Fruit fly (Drosophila melanogaster) whole organism, pupa: ENCODE data around the gene Tis11.
A peak's percentile ranks its signal among the peaks of the same experiment; 100 is the strongest.

Experiments
- CG10348 ChIP-seq: fragments of 200-800 bp; sonication (Bioruptor generic); IDR thresholded peaks from 2 replicates; pipeline ENCODE4 v1.3.6; 2022; ENCODE audit warnings: missing biosample characterization, missing genetic modification characterization
- CG12605 ChIP-seq: fragments of 200-800 bp; sonication (Bioruptor generic); IDR thresholded peaks from 2 replicates; pipeline ENCODE4 v1.3.6; 2022; ENCODE audit warnings: missing biosample characterization, missing genetic modification characterization
- CG13204 ChIP-seq: fragments of 200-800 bp; sonication (Bioruptor generic); optimal IDR thresholded peaks from 2 replicates; lab custom pipeline; 2018; ENCODE audit warnings: missing biosample characterization, mild to moderate bottlenecking, missing genetic modification characterization, moderate library complexity
- CG14655 ChIP-seq: fragments of 200-800 bp; sonication (Bioruptor generic); optimal IDR thresholded peaks from 3 replicates; lab custom pipeline; 2017; ENCODE audit warnings: mild to moderate bottlenecking, missing biosample characterization, missing genetic modification reagents, missing genetic modification characterization
- CG15710 ChIP-seq: fragments of 200-800 bp; sonication (Bioruptor generic); optimal IDR thresholded peaks from 2 replicates; lab custom pipeline; 2018; ENCODE audit warnings: missing biosample characterization, mild to moderate bottlenecking, missing genetic modification characterization, moderate library complexity
- CG17806 ChIP-seq: fragments of 200-800 bp; sonication (Bioruptor generic); optimal IDR thresholded peaks from 2 replicates; lab custom pipeline; 2018; ENCODE audit warnings: missing biosample characterization, mild to moderate bottlenecking, missing genetic modification characterization, moderate library complexity
- CG32121 ChIP-seq: fragments of 200-800 bp; sonication (Bioruptor generic); IDR thresholded peaks from 2 replicates; pipeline ENCODE4 v1.3.6; 2022; ENCODE audit warnings: missing biosample characterization, missing genetic modification characterization
- CG34367 ChIP-seq: fragments of 200-800 bp; sonication (Bioruptor generic); optimal IDR thresholded peaks from 2 replicates; lab custom pipeline; 2018; ENCODE audit warnings: missing biosample characterization, mild to moderate bottlenecking, missing genetic modification characterization
- CG4496 ChIP-seq: fragments of 200-800 bp; sonication (Bioruptor generic); IDR thresholded peaks from 3 replicates; pipeline ENCODE4 v1.3.6; 2022; ENCODE audit warnings: missing biosample characterization, missing genetic modification characterization
- CG8159 ChIP-seq: fragments of 200-800 bp; sonication (Bioruptor generic); optimal IDR thresholded peaks from 3 replicates; lab custom pipeline; 2018; ENCODE audit warnings: missing biosample characterization, mild to moderate bottlenecking, missing genetic modification characterization, moderate library complexity
- CG8301 ChIP-seq: fragments of 200-800 bp; sonication (Bioruptor generic); optimal IDR thresholded peaks from 2 replicates; lab custom pipeline; 2018; ENCODE audit warnings: missing biosample characterization, mild to moderate bottlenecking, missing genetic modification characterization
- CG9948 ChIP-seq: fragments of 200-800 bp; sonication (Bioruptor generic); optimal IDR thresholded peaks from 2 replicates; lab custom pipeline; 2018; ENCODE audit warnings: missing biosample characterization, mild to moderate bottlenecking, missing genetic modification characterization, moderate library complexity
- D1 ChIP-seq: fragments of 200-800 bp; sonication (Bioruptor generic); optimal IDR thresholded peaks from 2 replicates; lab custom pipeline; 2018; ENCODE audit warnings: missing biosample characterization, mild to moderate bottlenecking, missing genetic modification characterization, moderate library complexity
- EcR ChIP-seq: fragments of 200-800 bp; sonication (Bioruptor generic); optimal IDR thresholded peaks from 3 replicates; lab custom pipeline; 2019; ENCODE audit warnings: missing biosample characterization, missing genetic modification characterization, mild to moderate bottlenecking, moderate library complexity, missing genetic modification reagents
- Ets98B ChIP-seq: fragments of 200-800 bp; sonication (Bioruptor generic); IDR thresholded peaks from 2 replicates; pipeline ENCODE4 v1.3.6; 2022; ENCODE audit warnings: missing biosample characterization, missing genetic modification characterization
- Pif1A ChIP-seq: fragments of 200-800 bp; sonication (Bioruptor generic); optimal IDR thresholded peaks from 3 replicates; lab custom pipeline; 2016; ENCODE audit warnings: missing biosample characterization, missing genetic modification characterization
- Pif1B ChIP-seq: fragments of 200-800 bp; sonication (Bioruptor generic); optimal IDR thresholded peaks from 3 replicates; lab custom pipeline; 2016; ENCODE audit warnings: missing biosample characterization, missing genetic modification characterization
- Snoo ChIP-seq: fragments of 200-800 bp; sonication (Bioruptor generic); optimal IDR thresholded peaks from 3 replicates; lab custom pipeline; 2017; ENCODE audit warnings: missing biosample characterization, mild to moderate bottlenecking, missing genetic modification characterization, inconsistent platforms
- fd96Ca ChIP-seq: fragments of 200-800 bp; sonication (Bioruptor generic); IDR thresholded peaks from 3 replicates; pipeline ENCODE4 v1.3.6; 2022; ENCODE audit warnings: missing biosample characterization, missing genetic modification characterization
- gl ChIP-seq: fragments of 200-800 bp; sonication (Bioruptor generic); optimal IDR thresholded peaks from 2 replicates; lab custom pipeline; 2018; ENCODE audit warnings: missing biosample characterization, mild to moderate bottlenecking, missing genetic modification characterization
- rn ChIP-seq: fragments of 200-800 bp; sonication (Bioruptor generic); IDR thresholded peaks from 2 replicates; pipeline ENCODE4 v1.3.6; 2022; ENCODE audit warnings: missing biosample characterization, missing genetic modification characterization

Tis11 gene

DNA sequence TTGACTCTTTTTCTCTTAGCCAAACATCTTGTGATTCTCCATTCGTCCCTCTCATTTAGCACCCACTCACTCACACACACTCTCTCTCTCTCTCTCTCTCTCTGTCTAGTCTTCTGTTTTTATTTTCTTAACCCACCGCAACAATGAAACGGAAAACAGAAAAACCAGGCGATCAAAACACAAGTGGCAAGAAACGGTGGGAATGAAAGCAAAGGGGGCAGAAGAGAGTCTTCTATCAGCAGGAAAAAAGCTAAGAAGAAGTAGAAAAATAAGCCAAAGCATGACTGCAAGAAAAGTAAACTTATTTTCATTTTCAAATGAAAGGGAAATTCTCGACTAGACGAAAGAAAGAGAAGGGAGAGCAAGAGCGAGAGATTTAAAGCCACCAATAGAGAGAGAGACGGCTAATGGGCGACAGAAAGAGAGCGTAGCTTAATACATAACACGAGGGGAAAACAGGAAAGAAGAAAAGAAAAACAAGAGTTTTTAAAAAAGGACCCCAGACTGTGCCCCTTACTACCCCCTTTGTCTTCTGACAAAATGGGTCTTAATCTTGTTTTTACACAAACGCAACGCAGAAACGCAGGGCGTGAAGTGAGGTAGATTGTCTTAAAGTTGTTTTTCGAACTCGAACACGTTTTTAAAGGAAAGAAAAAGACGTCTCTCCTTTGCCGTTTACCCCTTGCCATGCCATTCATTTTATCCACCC is 14.8 kb downstream of the Tis11 start:
- TF ChIP-seq fd96Ca = no peak
- no peak for TF ChIP-seq D1 (tag; lab: Kevin White, UChicago)
- peak; percentile 47 for TF ChIP-seq CG8301 (tag; lab: Kevin White, UChicago)
- TF ChIP-seq CG13204 (GFP tag; lab: Kevin White, UChicago) = peak; percentile 65
- TF ChIP-seq Pif1A = peak; percentile 27
- peak; percentile 51 for TF ChIP-seq CG34367 (tag; lab: Kevin White, UChicago)
- TF ChIP-seq CG32121 (GFP tag; lab: Robert Waterston, UW) = no peak
- peak; percentile 53 for TF ChIP-seq CG15710 (tag; lab: Kevin White, UChicago)
- no peak for TF ChIP-seq CG10348
- peak; percentile 36 for TF ChIP-seq CG17806 (tag; lab: Kevin White, UChicago)
- peak; percentile 28 for TF ChIP-seq CG9948 (tag; lab: Kevin White, UChicago)
- no peak for TF ChIP-seq rn (GFP tag; lab: Robert Waterston, UW)
- peak; percentile 45 for TF ChIP-seq CG8159 (tag; lab: Kevin White, UChicago)
- TF ChIP-seq Ets98B (GFP tag; lab: Robert Waterston, UW) = peak; percentile 31
- TF ChIP-seq EcR (GFP tag; lab: Kevin White, UChicago) = peak; percentile 75
- TF ChIP-seq Pif1B (GFP tag; lab: Kevin White, UChicago) = peak; percentile 32
- TF ChIP-seq CG14655 (GFP tag; lab: Kevin White, UChicago) = peak; percentile 69
- peak; percentile 69 for TF ChIP-seq CG4496 (GFP tag; lab: Robert Waterston, UW)
- no peak for TF ChIP-seq CG12605 (GFP tag; lab: Robert Waterston, UW)
- TF ChIP-seq gl (tag; lab: Kevin White, UChicago) = peak; percentile 74
- peak; percentile 44 for TF ChIP-seq Snoo (tag; lab: Kevin White, UChicago)

- TF ChIP-seq CG12605 (GFP tag; lab: Robert Waterston, UW) (peak; percentile 79; the same call in 1 of the 2 replicates), fd96Ca (0 out of 3 replicates have a peak, but pooled peaks have one; percentile 49), CG8159 (tag; lab: Kevin White, UChicago) (peak; percentile 22), D1 (tag; lab: Kevin White, UChicago) (no peak), gl (tag; lab: Kevin White, UChicago) (peak; percentile 18), CG32121 (GFP tag; lab: Robert Waterston, UW) (peak; percentile 55; the same call in 1 of the 2 replicates), CG15710 (tag; lab: Kevin White, UChicago) (peak; percentile 32), rn (GFP tag; lab: Robert Waterston, UW) (no peak), CG10348 (no peak), Snoo (tag; lab: Kevin White, UChicago) (no peak), Pif1A (peak; percentile 10), CG34367 (tag; lab: Kevin White, UChicago) (peak; percentile 28), Pif1B (GFP tag; lab: Kevin White, UChicago) (peak; percentile 38), CG14655 (GFP tag; lab: Kevin White, UChicago) (peak; percentile 19), Ets98B (GFP tag; lab: Robert Waterston, UW) (peak; percentile 52; the same call in 1 of the 2 replicates), CG8301 (tag; lab: Kevin White, UChicago) (no peak), CG4496 (GFP tag; lab: Robert Waterston, UW) (peak; percentile 66; the same call in 2 of the 3 replicates), EcR (GFP tag; lab: Kevin White, UChicago) (peak; percentile 38), CG13204 (GFP tag; lab: Kevin White, UChicago) (peak; percentile 29), CG17806 (tag; lab: Kevin White, UChicago) (peak; percentile 21), CG9948 (tag; lab: Kevin White, UChicago) (peak; percentile 1)
These were observed 16.1 kb downstream of the Tis11 start for dm6 chrX:12675284-12675683.

DNA sequence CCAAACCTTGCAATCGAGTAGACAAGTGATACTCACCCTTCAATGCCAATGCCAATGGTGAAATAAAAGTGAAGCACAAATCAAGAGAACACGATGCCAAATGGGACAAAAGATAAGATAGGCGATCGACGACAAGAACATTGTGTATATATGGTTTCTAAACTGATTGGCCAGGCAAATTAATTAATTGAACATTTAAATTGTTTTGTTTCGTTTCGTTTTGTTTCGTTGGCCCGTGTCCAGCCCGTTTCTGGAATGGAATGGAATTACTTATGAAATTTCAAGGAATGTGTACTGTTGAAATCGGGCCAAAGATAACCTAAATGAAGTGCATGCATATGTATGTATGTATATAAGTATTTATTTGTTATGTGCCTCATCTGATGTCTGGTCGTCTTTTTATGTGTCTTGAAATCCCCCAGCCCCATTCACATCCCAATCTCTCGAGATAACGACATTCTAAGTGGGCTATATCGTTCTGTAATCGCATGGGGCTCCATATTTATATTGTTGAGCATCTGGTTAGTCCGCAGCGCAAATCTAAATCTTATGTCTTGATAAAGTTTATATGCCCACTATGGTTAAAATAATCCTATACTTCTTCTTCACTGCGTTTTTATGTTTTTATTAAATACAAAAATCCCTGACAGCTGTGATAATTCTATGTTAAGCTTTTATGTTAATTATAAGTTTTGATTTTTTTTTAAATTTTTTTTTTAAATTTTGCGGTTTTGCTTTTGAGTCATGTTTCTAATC is 16.8 kb downstream of the Tis11 start:
- TF ChIP-seq CG14655 (GFP tag; lab: Kevin White, UChicago) (no peak), CG17806 (tag; lab: Kevin White, UChicago) (no peak), CG13204 (GFP tag; lab: Kevin White, UChicago) (no peak), CG8159 (tag; lab: Kevin White, UChicago) (no peak), Ets98B (GFP tag; lab: Robert Waterston, UW) (no peak)

- TF ChIP-seq CG17806 (tag; lab: Kevin White, UChicago) = peak; percentile 56
- TF ChIP-seq CG32121 (GFP tag; lab: Robert Waterston, UW) = peak; percentile 84
- peak; percentile 61; the same call in 2 of the 3 replicates for TF ChIP-seq fd96Ca
- peak; percentile 88 for TF ChIP-seq CG4496 (GFP tag; lab: Robert Waterston, UW)
- TF ChIP-seq Ets98B (GFP tag; lab: Robert Waterston, UW) = peak; percentile 75
- TF ChIP-seq CG13204 (GFP tag; lab: Kevin White, UChicago) = peak; percentile 86
- peak; percentile 79 for TF ChIP-seq Pif1B (GFP tag; lab: Kevin White, UChicago)
- peak; percentile 71 for TF ChIP-seq Snoo (tag; lab: Kevin White, UChicago)
- TF ChIP-seq D1 (tag; lab: Kevin White, UChicago) = no peak
- peak; percentile 84 for TF ChIP-seq EcR (GFP tag; lab: Kevin White, UChicago)
- TF ChIP-seq CG15710 (tag; lab: Kevin White, UChicago) = peak; percentile 70
- peak; percentile 67 for TF ChIP-seq CG34367 (tag; lab: Kevin White, UChicago)
- peak; percentile 47; the same call in 1 of the 2 replicates for TF ChIP-seq rn (GFP tag; lab: Robert Waterston, UW)
- peak; percentile 35 for TF ChIP-seq CG8301 (tag; lab: Kevin White, UChicago)
- no peak for TF ChIP-seq CG10348
- TF ChIP-seq CG12605 (GFP tag; lab: Robert Waterston, UW) = peak; percentile 83
- peak; percentile 92 for TF ChIP-seq gl (tag; lab: Kevin White, UChicago)
- TF ChIP-seq CG9948 (tag; lab: Kevin White, UChicago) = peak; percentile 61
- TF ChIP-seq CG8159 (tag; lab: Kevin White, UChicago) = peak; percentile 55
- TF ChIP-seq CG14655 (GFP tag; lab: Kevin White, UChicago) = peak; percentile 72
- TF ChIP-seq Pif1A = peak; percentile 81
These were observed 17.5 kb downstream of the Tis11 start for dm6 chrX:12676554-12677336.
